Worm (Caenorhabditis elegans) whole organism, L4/young adult: Measurements from ENCODE around the gene F49C12.7.

Experiments
- dao-5 ChIP-seq: sonication (generic microtip); optimal IDR thresholded peaks from 2 replicates; lab custom pipeline; 2016; ENCODE audit warnings: missing genotype, missing genetic modification characterization, moderate library complexity, missing compliant biosample characterization
- him-1 ChIP-seq: sonication (generic microtip); optimal IDR thresholded peaks from 2 replicates; lab custom pipeline; 2016; ENCODE audit warnings: missing genotype, missing genetic modification reagents, missing genetic modification characterization, missing compliant biosample characterization

- TF ChIP-seq dao-5 (tag; lab: Kevin White, UChicago) (no peak), him-1 (tag; lab: Kevin White, UChicago) (no peak)
Observed at ce11 chrIV:9310935-9311566, 1.7 kb downstream of the F49C12.7 start.
